Fruit fly (Drosophila melanogaster): ENCODE results near the gene CG15914.

DNA sequence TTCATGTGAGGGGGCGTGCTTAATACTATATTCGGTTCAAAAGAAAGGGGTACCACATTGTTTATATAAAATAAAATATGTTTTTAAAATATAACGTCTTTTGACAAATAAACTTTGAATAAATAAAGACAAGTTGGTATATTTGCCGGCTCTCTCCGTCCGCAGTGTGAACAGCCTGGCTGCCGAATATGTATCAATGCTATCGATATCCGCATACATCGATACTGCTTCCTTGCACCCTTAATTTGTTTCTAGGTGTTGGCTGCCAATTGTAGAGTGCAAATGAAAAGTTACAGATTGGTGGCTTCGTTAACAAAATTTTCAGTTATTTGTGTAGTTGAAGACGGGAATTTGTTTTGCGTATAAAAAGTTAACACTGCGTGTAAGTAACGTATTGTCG, 6.6 kb downstream of the CG15914 start, which contains the start of gene Gbeta13F:
- TF ChIP-seq CG8478 (optimal IDR thresholded peaks at IDR 0.05) (no peak), CTCF (optimal IDR thresholded peaks at IDR 0.05) (no peak)

Data from S2 (cell line).